Worm (Caenorhabditis elegans) whole organism, L3 larva: ENCODE measurements around the gene F44G4.3.

ENCODE experiments used
- ceh-82 ChIP-seq: fragments of 150-350 bp; optimal IDR thresholded peaks from 2 replicates; lab custom pipeline; 2014; ENCODE audit warnings: missing biosample characterization, missing genetic modification characterization
- daf-12 ChIP-seq: fragments of 150-350 bp; optimal IDR thresholded peaks from 2 replicates; lab custom pipeline; 2014; ENCODE audit warnings: missing biosample characterization, missing genetic modification reagents, missing genetic modification characterization
- fos-1 ChIP-seq: fragments of 150-350 bp; optimal IDR thresholded peaks from 2 replicates; lab custom pipeline; 2014; ENCODE audit warnings: missing biosample characterization, missing genetic modification characterization
- lin-39 ChIP-seq: fragments of 150-350 bp; optimal IDR thresholded peaks from 2 replicates; lab custom pipeline; 2018; ENCODE audit warnings: missing biosample characterization, missing genetic modification reagents, missing genetic modification characterization
- lsy-12 ChIP-seq: sonication (generic microtip); optimal IDR thresholded peaks from 2 replicates; lab custom pipeline; 2016; ENCODE audit warnings: mild to moderate bottlenecking, missing genetic modification characterization, missing compliant biosample characterization
- mdl-1 ChIP-seq: fragments of 150-350 bp; optimal IDR thresholded peaks from 2 replicates; lab custom pipeline; 2014; ENCODE audit warnings: missing biosample characterization, missing genetic modification characterization
- nhr-11 ChIP-seq: fragments of 150-350 bp; optimal IDR thresholded peaks from 2 replicates; lab custom pipeline; 2014; ENCODE audit warnings: missing biosample characterization, missing genetic modification characterization
- nhr-237 ChIP-seq: fragments of 150-350 bp; optimal IDR thresholded peaks from 2 replicates; lab custom pipeline; 2014; ENCODE audit warnings: missing biosample characterization, missing genetic modification characterization
- nhr-28 ChIP-seq: fragments of 150-350 bp; optimal IDR thresholded peaks from 2 replicates; lab custom pipeline; 2014; ENCODE audit warnings: missing biosample characterization, missing genetic modification characterization
- nhr-43 ChIP-seq: sonication (generic microtip); optimal IDR thresholded peaks from 2 replicates; lab custom pipeline; 2016; ENCODE audit warnings: mild to moderate bottlenecking, missing genetic modification characterization, missing compliant biosample characterization; ENCODE audit not compliant: poor library complexity, severe bottlenecking
- sea-2 ChIP-seq: fragments of 150-350 bp; sonication (generic microtip); optimal IDR thresholded peaks from 4 replicates; lab custom pipeline; 2014; ENCODE audit warnings: missing biosample characterization, missing genetic modification reagents, missing genetic modification characterization
- snpc-4 ChIP-seq: fragments of 150-350 bp; optimal IDR thresholded peaks from 2 replicates; lab custom pipeline; 2014; ENCODE audit warnings: missing biosample characterization, missing genetic modification characterization
- tbx-2 ChIP-seq: sonication (generic microtip); optimal IDR thresholded peaks from 2 replicates; lab custom pipeline; 2016; ENCODE audit warnings: mild to moderate bottlenecking, missing genetic modification characterization, missing compliant biosample characterization

DNA sequence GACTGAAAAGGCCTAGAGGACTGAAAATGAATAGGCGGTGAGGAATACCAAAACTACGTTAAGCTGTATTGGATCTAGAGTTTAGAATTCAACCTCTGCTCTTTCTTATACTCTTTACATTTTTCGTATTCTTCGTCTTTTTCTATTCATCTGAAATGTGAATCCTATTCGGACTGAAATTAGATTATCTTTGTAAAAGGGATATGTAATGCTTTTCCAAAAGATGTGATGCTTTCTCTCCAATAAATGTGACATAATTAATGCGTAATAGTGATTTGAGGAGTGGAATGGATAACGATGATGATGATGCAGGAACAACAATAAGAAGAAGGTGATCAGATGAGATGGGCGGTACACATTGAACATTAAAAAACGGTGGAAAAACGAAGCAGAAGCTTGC, 48.8 kb downstream of the F44G4.3 start:
- TF ChIP-seq nhr-237 (tag; lab: Kevin White, UChicago) (no peak), mdl-1 (no peak), daf-12 (tag; lab: Kevin White, UChicago) (no peak), nhr-28 (tag; lab: Kevin White, UChicago) (no peak), lsy-12 (no peak), ceh-82 (no peak), sea-2 (GFP tag; lab: Kevin White, UChicago) (no peak), fos-1 (no peak), snpc-4 (tag; lab: Kevin White, UChicago) (no peak), tbx-2 (tag; lab: Kevin White, UChicago) (no peak), nhr-11 (tag; lab: Kevin White, UChicago) (no peak), nhr-43 (tag; lab: Kevin White, UChicago) (no peak), lin-39 (tag; lab: Kevin White, UChicago) (no peak)
